Fruit fly (Drosophila melanogaster) whole organism, prepupa: ENCODE data around the gene CG6610.

Experiments
- Blimp-1 ChIP-seq: fragments of 200-800 bp; sonication (Bioruptor generic); optimal IDR thresholded peaks from 3 replicates; lab custom pipeline; 2017; ENCODE audit warnings: missing biosample characterization, missing genetic modification characterization, mild to moderate bottlenecking, moderate library complexity, missing genetic modification reagents
- Ets21C ChIP-seq: fragments of 200-800 bp; sonication (Bioruptor generic); optimal IDR thresholded peaks from 3 replicates; lab custom pipeline; 2016; ENCODE audit warnings: missing biosample characterization, missing genetic modification characterization
- Lpt ChIP-seq: fragments of 200-800 bp; sonication (Bioruptor generic); optimal IDR thresholded peaks from 3 replicates; lab custom pipeline; 2016; ENCODE audit warnings: missing biosample characterization, missing genetic modification characterization
- Sox14 ChIP-seq: fragments of 200-800 bp; sonication (Bioruptor generic); optimal IDR thresholded peaks from 3 replicates; lab custom pipeline; 2016; ENCODE audit warnings: missing biosample characterization, missing genetic modification characterization
- vri ChIP-seq: fragments of 200-800 bp; sonication (Bioruptor generic); optimal IDR thresholded peaks from 3 replicates; lab custom pipeline; 2016; ENCODE audit warnings: missing biosample characterization, mild to moderate bottlenecking, missing genetic modification characterization

DNA sequence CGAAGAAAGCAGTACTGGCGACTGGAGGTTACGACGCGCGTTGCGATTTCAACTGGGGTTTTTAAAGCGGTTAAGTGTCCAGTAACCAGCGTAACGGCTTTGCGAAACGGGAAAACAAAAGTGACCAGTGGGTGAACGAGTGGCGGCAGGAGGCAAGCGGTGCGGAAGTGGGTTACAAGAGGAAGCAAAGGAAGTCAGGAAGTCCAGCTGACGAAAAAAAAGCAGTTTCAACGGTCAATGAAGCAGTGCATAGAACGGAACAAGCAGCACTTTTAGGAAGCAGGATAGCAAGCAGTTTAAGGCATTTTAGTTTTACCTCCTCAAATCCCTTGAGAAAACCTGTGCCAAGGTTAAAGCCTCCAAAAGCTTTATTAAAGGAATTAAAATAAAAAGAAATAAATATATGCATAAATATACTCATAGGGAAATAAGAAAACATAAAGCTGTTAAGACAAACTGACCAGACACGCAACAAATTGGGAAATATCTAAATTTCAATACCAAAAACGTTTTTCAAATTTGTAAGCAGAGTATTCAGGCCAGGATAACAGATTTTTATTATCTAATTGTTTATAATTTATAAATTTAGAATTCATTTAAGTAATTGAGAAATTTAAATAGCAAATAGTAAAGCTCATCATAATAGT, 16.2 kb upstream of the CG6610 start, which contains the start of gene CG6592:
- TF ChIP-seq Lpt (GFP tag; lab: Kevin White, UChicago): no peak
- no peak for TF ChIP-seq Ets21C (GFP tag; lab: Kevin White, UChicago)
- TF ChIP-seq Blimp-1 (GFP tag; lab: Kevin White, UChicago): no peak
- TF ChIP-seq Sox14: no peak
- TF ChIP-seq vri (GFP tag; lab: Kevin White, UChicago): no peak
